Fruit fly (Drosophila melanogaster) Kc167 (cell line): Measurements from ENCODE around the gene nxf2.

Source experiments
- Myc ChIP-seq: fragments of >200 bp; optimal IDR thresholded peaks from 2 replicates; lab custom pipeline; 2017; ENCODE audit warnings: missing external identifiers
- h ChIP-seq: fragments of >200 bp; optimal IDR thresholded peaks from 3 replicates; lab custom pipeline; 2018; ENCODE audit warnings: missing external identifiers
- insv ChIP-seq: fragments of >200 bp; optimal IDR thresholded peaks from 3 replicates; lab custom pipeline; 2018; ENCODE audit warnings: missing external identifiers
- psq ChIP-seq: fragments of >200 bp; optimal IDR thresholded peaks from 2 replicates; lab custom pipeline; 2017; ENCODE audit warnings: missing external identifiers
- ttk ChIP-seq: sonication (Bioruptor generic); optimal IDR thresholded peaks from 2 replicates; lab custom pipeline; 2017; ENCODE audit warnings: missing external identifiers

DNA sequence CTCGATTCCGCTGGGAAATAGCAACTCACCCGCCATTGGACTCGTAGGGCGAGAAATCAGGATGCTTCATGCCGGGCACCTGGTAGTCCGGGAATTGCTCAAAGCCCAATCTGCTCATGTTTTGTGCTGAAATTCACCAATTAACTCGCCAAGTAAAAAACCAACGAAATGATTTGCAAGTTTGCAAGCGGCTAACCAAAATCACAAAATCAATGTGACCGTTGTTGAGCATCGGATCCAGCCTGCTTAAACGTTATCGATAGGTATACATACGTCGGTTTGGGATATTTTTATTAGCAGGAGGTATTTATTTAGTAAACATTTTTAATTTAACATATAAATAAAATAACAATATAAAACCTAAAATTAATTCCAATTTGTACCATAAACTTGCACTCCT lies 30.1 kb upstream of the nxf2 start, which contains the start of gene Prosbeta6:
- TF ChIP-seq psq (lab: Kevin White, UChicago) (no peak), insv (lab: Kevin White, UChicago) (no peak), Myc (lab: Kevin White, UChicago) (no peak), h (lab: Kevin White, UChicago) (no peak), ttk (lab: Kevin White, UChicago) (no peak)
